Comparison of ENCODE assay signal across 1 worm cellular context in the genomic region with DNA sequence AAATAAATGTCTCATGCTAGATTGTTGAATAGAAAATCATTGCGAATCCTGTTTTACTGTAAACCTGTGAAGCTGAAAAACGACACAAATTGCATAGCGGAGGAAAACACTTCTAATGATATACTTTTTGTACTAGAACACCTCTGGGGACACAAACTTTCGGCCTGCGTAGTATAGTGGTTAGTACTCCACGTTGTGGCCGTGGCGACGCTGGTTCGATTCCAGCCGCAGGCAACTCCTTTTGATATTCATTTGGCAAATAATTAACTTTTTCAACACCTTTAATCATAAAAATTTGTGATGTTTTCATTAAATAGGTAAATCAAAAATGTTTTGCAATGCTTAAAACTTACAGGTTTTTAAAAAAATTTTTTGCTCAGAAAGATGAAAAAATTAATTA.
TF ChIP-seq lines count a peak whose summit lies in the region.

No protein-coding gene starts in this region.

TF ChIP-seq in whole organism, L4 larva, 104 proteins besides CTCF, POLR2A, EP300 and RAD21 (continued from another document):
- peak; percentile 9 for TF ChIP-seq aha-1 (tag; lab: Kevin White, UChicago)
- TF ChIP-seq fkh-10 (GFP tag; optimal IDR thresholded peaks at IDR 0.05; lab: Kevin White, UChicago), result no peak
- TF ChIP-seq ceh-20 (GFP tag; IDR thresholded peaks at IDR 0.05; lab: Robert Waterston, UW), result 0 out of 2 replicates have a peak, but pooled peaks have one; percentile 27
- TF ChIP-seq unc-130 (GFP tag; optimal IDR thresholded peaks at IDR 0.05; lab: Kevin White, UChicago), result no peak
- peak in 1 of 2 experiments; percentile 29 for TF ChIP-seq daf-16 (GFP tag; optimal IDR thresholded peaks at IDR 0.05; lab: Kevin White, UChicago)
- TF ChIP-seq daf-16 (tag; optimal IDR thresholded peaks at IDR 0.05; lab: Kevin White, UChicago), result peak; percentile 51
- no peak for TF ChIP-seq zip-2 (tag; optimal IDR thresholded peaks at IDR 0.05; lab: Kevin White, UChicago)
- TF ChIP-seq set-16 (GFP tag; IDR thresholded peaks at IDR 0.05; lab: Robert Waterston, UW), result no peak
- no peak for TF ChIP-seq egl-27 (tag; optimal IDR thresholded peaks at IDR 0.05; lab: Kevin White, UChicago)
- 0 out of 2 replicates have a peak, but pooled peaks have one; percentile 31 for TF ChIP-seq arid-1 (GFP tag; conservative IDR thresholded peaks at IDR 0.05; lab: Robert Waterston, UW)
- TF ChIP-seq madf-5 (GFP tag; IDR thresholded peaks at IDR 0.05; lab: Robert Waterston, UW), result no peak
- TF ChIP-seq lir-3 (tag; optimal IDR thresholded peaks at IDR 0.05; lab: Kevin White, UChicago), result no peak
- no peak for TF ChIP-seq madf-9 (GFP tag; conservative IDR thresholded peaks at IDR 0.05; lab: Robert Waterston, UW)
- no peak for TF ChIP-seq rbr-2 (tag; optimal IDR thresholded peaks at IDR 0.05; lab: Kevin White, UChicago)
- no peak for TF ChIP-seq snpc-4 (tag; optimal IDR thresholded peaks at IDR 0.05; lab: Kevin White, UChicago)
- no peak for TF ChIP-seq ztf-11 (tag; optimal IDR thresholded peaks at IDR 0.05; lab: Kevin White, UChicago)
- TF ChIP-seq nhr-76 (tag; optimal IDR thresholded peaks at IDR 0.05; lab: Kevin White, UChicago), result no peak
- TF ChIP-seq D1046.2 (GFP tag; IDR thresholded peaks at IDR 0.05; lab: Robert Waterston, UW), result 0 out of 2 replicates have a peak, but pooled peaks have one; percentile 10
- peak; percentile 71; the same call in 1 of the 2 replicates for TF ChIP-seq egl-43 (GFP tag; IDR thresholded peaks at IDR 0.05; lab: Robert Waterston, UW)
- no peak for TF ChIP-seq zag-1 (tag; optimal IDR thresholded peaks at IDR 0.05; lab: Kevin White, UChicago)
- TF ChIP-seq mdl-1 (tag; optimal IDR thresholded peaks at IDR 0.05; lab: Kevin White, UChicago), result no peak
- peak; percentile 49 for TF ChIP-seq dve-1 (tag; optimal IDR thresholded peaks at IDR 0.05; lab: Kevin White, UChicago; ENCODE audit: insufficient read depth)
- no peak for TF ChIP-seq F44E2.7 (GFP tag; IDR thresholded peaks at IDR 0.05; lab: Robert Waterston, UW)
- TF ChIP-seq nhr-6 (tag; optimal IDR thresholded peaks at IDR 0.05; lab: Kevin White, UChicago), result no peak
- TF ChIP-seq nhr-41 (GFP tag; IDR thresholded peaks at IDR 0.05; lab: Robert Waterston, UW), result no peak
- no peak for TF ChIP-seq nhr-48 (tag; optimal IDR thresholded peaks at IDR 0.05; lab: Kevin White, UChicago)
- no peak for TF ChIP-seq hlh-30 (tag; optimal IDR thresholded peaks at IDR 0.05; lab: Kevin White, UChicago; ENCODE audit: insufficient read depth)
- TF ChIP-seq lin-13 (GFP tag; optimal IDR thresholded peaks at IDR 0.05; lab: Kevin White, UChicago), result no peak
- TF ChIP-seq skn-1 (tag; optimal IDR thresholded peaks at IDR 0.05; lab: Kevin White, UChicago), result no peak
- no peak for TF ChIP-seq nhr-10 (tag; optimal IDR thresholded peaks at IDR 0.05; lab: Kevin White, UChicago)
- no peak for TF ChIP-seq spr-3 (GFP tag; optimal IDR thresholded peaks at IDR 0.05; lab: Kevin White, UChicago)
- no peak for TF ChIP-seq nhr-237 (tag; optimal IDR thresholded peaks at IDR 0.05; lab: Kevin White, UChicago)
- no peak for TF ChIP-seq lin-15B (tag; optimal IDR thresholded peaks at IDR 0.05; lab: Kevin White, UChicago)
- peak; percentile 65; the same call in 1 of the 2 replicates for TF ChIP-seq dmd-8 (GFP tag; IDR thresholded peaks at IDR 0.05; lab: Robert Waterston, UW)
- TF ChIP-seq snpc-1.2 (GFP tag; IDR thresholded peaks at IDR 0.05; lab: Robert Waterston, UW), result peak; percentile 81
- TF ChIP-seq hlh-11 (tag; optimal IDR thresholded peaks at IDR 0.05; lab: Kevin White, UChicago), result no peak
- no peak for TF ChIP-seq zip-11 (GFP tag; IDR thresholded peaks at IDR 0.05; lab: Robert Waterston, UW)
- TF ChIP-seq nhr-28 (tag; optimal IDR thresholded peaks at IDR 0.05; lab: Kevin White, UChicago), result no peak
- TF ChIP-seq hmg-1.1 (GFP tag; IDR thresholded peaks at IDR 0.05; lab: Robert Waterston, UW), result peak; percentile 52; the same call in 1 of the 2 replicates
- no peak for TF ChIP-seq ceh-62 (tag; optimal IDR thresholded peaks at IDR 0.05; lab: Kevin White, UChicago)
- no peak for TF ChIP-seq php-3 (GFP tag; IDR thresholded peaks at IDR 0.05; lab: Robert Waterston, UW)
- TF ChIP-seq mes-2 (tag; optimal IDR thresholded peaks at IDR 0.05; lab: Kevin White, UChicago; ENCODE audit: poor library complexity, severe bottlenecking), result peak; percentile 54
- TF ChIP-seq mxl-2 (GFP tag; conservative IDR thresholded peaks at IDR 0.05; lab: Robert Waterston, UW), result no peak
- no peak for TF ChIP-seq ces-1 (GFP tag; optimal IDR thresholded peaks at IDR 0.05; lab: Kevin White, UChicago)
- TF ChIP-seq unc-62 (GFP tag; optimal IDR thresholded peaks at IDR 0.05 in 1 of 2; lab: Kevin White, UChicago), result no peak
- TF ChIP-seq unc-62 (tag; optimal IDR thresholded peaks at IDR 0.05; lab: Kevin White, UChicago), result no peak
- no peak for TF ChIP-seq F37D6.2 (tag; optimal IDR thresholded peaks at IDR 0.05; lab: Kevin White, UChicago)
- no peak for TF ChIP-seq T20F7.1 (GFP tag; optimal IDR thresholded peaks at IDR 0.05; lab: Kevin White, UChicago)
- TF ChIP-seq tra-1 (GFP tag; IDR thresholded peaks at IDR 0.05; lab: Robert Waterston, UW), result peak; percentile 42; the same call in 1 of the 2 replicates
- no peak for TF ChIP-seq gei-8 (GFP tag; optimal IDR thresholded peaks at IDR 0.05; lab: Kevin White, UChicago)
- peak; percentile 60 for TF ChIP-seq lin-38 (GFP tag; IDR thresholded peaks at IDR 0.05; lab: Robert Waterston, UW)
- TF ChIP-seq lsy-2 (tag; optimal IDR thresholded peaks at IDR 0.05; lab: Kevin White, UChicago), result no peak
- peak; percentile 39 for TF ChIP-seq duxl-1 (tag; optimal IDR thresholded peaks at IDR 0.05; lab: Kevin White, UChicago; ENCODE audit: poor library complexity)
- peak; percentile 81 for TF ChIP-seq lim-7 (GFP tag; IDR thresholded peaks at IDR 0.05; lab: Robert Waterston, UW)
- no peak for TF ChIP-seq sdz-12 (GFP tag; optimal IDR thresholded peaks at IDR 0.05; lab: Kevin White, UChicago)
- no peak for TF ChIP-seq nhr-25 (tag; optimal IDR thresholded peaks at IDR 0.05; lab: Kevin White, UChicago; ENCODE audit: borderline replicate concordance, insufficient read depth)
- no peak for TF ChIP-seq zfp-3 (GFP tag; conservative IDR thresholded peaks at IDR 0.05; lab: Robert Waterston, UW)
- peak; percentile 74; the same call in 1 of the 2 replicates for TF ChIP-seq lin-1 (GFP tag; IDR thresholded peaks at IDR 0.05; lab: Robert Waterston, UW)
- TF ChIP-seq hif-1 (tag; optimal IDR thresholded peaks at IDR 0.05; lab: Kevin White, UChicago), result no peak
- TF ChIP-seq ceh-82 (tag; optimal IDR thresholded peaks at IDR 0.05; lab: Kevin White, UChicago), result no peak
- peak; percentile 39 for TF ChIP-seq dmd-6 (GFP tag; IDR thresholded peaks at IDR 0.05; lab: Robert Waterston, UW)
- TF ChIP-seq nhr-42 (GFP tag; IDR thresholded peaks at IDR 0.05; lab: Robert Waterston, UW), result no peak
- no peak for TF ChIP-seq F49E8.2 (tag; optimal IDR thresholded peaks at IDR 0.05; lab: Kevin White, UChicago; ENCODE audit: borderline replicate concordance)
- no peak for TF ChIP-seq jun-1 (tag; optimal IDR thresholded peaks at IDR 0.05; lab: Kevin White, UChicago)
- no peak for TF ChIP-seq dmd-9 (GFP tag; IDR thresholded peaks at IDR 0.05; lab: Robert Waterston, UW)
- no peak for TF ChIP-seq ceh-32 (tag; optimal IDR thresholded peaks at IDR 0.05; lab: Kevin White, UChicago; ENCODE audit: poor library complexity)
- peak; percentile 68; the same call in 1 of the 2 replicates for TF ChIP-seq vab-7 (GFP tag; IDR thresholded peaks at IDR 0.05; lab: Robert Waterston, UW)
- no peak for TF ChIP-seq daf-12 (tag; optimal IDR thresholded peaks at IDR 0.05; lab: Kevin White, UChicago)
- no peak for TF ChIP-seq mxl-3 (GFP tag; optimal IDR thresholded peaks at IDR 0.05; lab: Kevin White, UChicago)
- TF ChIP-seq mep-1 (tag; optimal IDR thresholded peaks at IDR 0.05; lab: Kevin White, UChicago), result peak; percentile 51
- no peak for TF ChIP-seq zfp-2 (tag; optimal IDR thresholded peaks at IDR 0.05; lab: Kevin White, UChicago)
- no peak for TF ChIP-seq F10B5.3 (tag; optimal IDR thresholded peaks at IDR 0.05; lab: Kevin White, UChicago)
- no peak for TF ChIP-seq ceh-28 (tag; optimal IDR thresholded peaks at IDR 0.05; lab: Kevin White, UChicago)
- TF ChIP-seq tag-97 (GFP tag; IDR thresholded peaks at IDR 0.05; lab: Robert Waterston, UW), result no peak
- TF ChIP-seq spr-1 (tag; optimal IDR thresholded peaks at IDR 0.05; lab: Kevin White, UChicago), result no peak
- TF ChIP-seq R02D3.7 (tag; optimal IDR thresholded peaks at IDR 0.05; lab: Kevin White, UChicago), result no peak
- no peak for TF ChIP-seq F26F4.8 (GFP tag; conservative IDR thresholded peaks at IDR 0.05; lab: Robert Waterston, UW)
- no peak for TF ChIP-seq aly-2 (tag; optimal IDR thresholded peaks at IDR 0.05; lab: Kevin White, UChicago)
- 0 out of 2 replicates have a peak, but pooled peaks have one; percentile 46 for TF ChIP-seq mdt-29 (GFP tag; IDR thresholded peaks at IDR 0.05; lab: Robert Waterston, UW)
- TF ChIP-seq cey-2 (tag; optimal IDR thresholded peaks at IDR 0.05; lab: Kevin White, UChicago; ENCODE audit: borderline replicate concordance, insufficient read depth), result no peak
- TF ChIP-seq lin-39 (tag; optimal IDR thresholded peaks at IDR 0.05; lab: Kevin White, UChicago), result no peak
- no peak for TF ChIP-seq ama-1 (optimal IDR thresholded peaks at IDR 0.05; lab: Kevin White, UChicago)
- no peak for TF ChIP-seq ZK337.2 (GFP tag; IDR thresholded peaks at IDR 0.05; lab: Robert Waterston, UW)
- peak; percentile 54; the same call in 1 of the 2 replicates for TF ChIP-seq pha-4 (GFP tag; IDR thresholded peaks at IDR 0.05; lab: Robert Waterston, UW)
- TF ChIP-seq pha-4 (tag; optimal IDR thresholded peaks at IDR 0.05; lab: Kevin White, UChicago), result no peak
- TF ChIP-seq ceh-44 (GFP tag; IDR thresholded peaks at IDR 0.05; lab: Robert Waterston, UW), result no peak; the same call in 1 of the 2 replicates
- TF ChIP-seq fos-1 (tag; optimal IDR thresholded peaks at IDR 0.05; lab: Kevin White, UChicago), result no peak
- no peak for TF ChIP-seq ctbp-1 (GFP tag; IDR thresholded peaks at IDR 0.05; lab: Robert Waterston, UW)
